Fruit fly (Drosophila melanogaster) whole organism, embryonic: ENCODE data around the gene Atx-1.

Experiments
- Aef1 ChIP-seq: fragments of 200-800 bp; sonication (Bioruptor generic); IDR thresholded peaks from 3 replicates; pipeline ENCODE4 v1.3.6; 2022; ENCODE audit warnings: missing biosample characterization, missing genetic modification characterization
- CG10267 ChIP-seq: fragments of 200-800 bp; sonication (Bioruptor generic); optimal IDR thresholded peaks from 2 replicates; lab custom pipeline; 2018; ENCODE audit warnings: missing biosample characterization, mild to moderate bottlenecking, missing genetic modification characterization, moderate library complexity
- CG10431 ChIP-seq: fragments of 200-800 bp; sonication (Bioruptor generic); optimal IDR thresholded peaks from 3 replicates; lab custom pipeline; 2018; ENCODE audit warnings: missing biosample characterization, mild to moderate bottlenecking, missing genetic modification characterization
- CG11695 ChIP-seq: fragments of 200-800 bp; sonication (Bioruptor generic); IDR thresholded peaks from 3 replicates; pipeline ENCODE4 v1.3.6; 2022; ENCODE audit warnings: missing biosample characterization, missing genetic modification characterization
- CG12236 ChIP-seq: fragments of 200-800 bp; sonication (Bioruptor generic); optimal IDR thresholded peaks from 2 replicates; lab custom pipeline; 2016; ENCODE audit warnings: missing biosample characterization, missing genetic modification characterization
- CG13894 ChIP-seq: fragments of 200-800 bp; sonication (Bioruptor generic); optimal IDR thresholded peaks from 3 replicates; lab custom pipeline; 2018; ENCODE audit warnings: missing biosample characterization, mild to moderate bottlenecking, missing genetic modification characterization, moderate library complexity
- CG14667 ChIP-seq: fragments of 200-800 bp; sonication (Bioruptor generic); IDR thresholded peaks from 2 replicates; pipeline ENCODE4 v1.3.6; 2022; ENCODE audit warnings: missing biosample characterization, missing genetic modification characterization
- CG17912 ChIP-seq: fragments of 200-800 bp; sonication (Bioruptor generic); optimal IDR thresholded peaks from 2 replicates; lab custom pipeline; 2018; ENCODE audit warnings: missing biosample characterization, mild to moderate bottlenecking, missing genetic modification characterization
- CG2116 ChIP-seq: fragments of 200-800 bp; sonication (Bioruptor generic); optimal IDR thresholded peaks from 3 replicates; lab custom pipeline; 2018; ENCODE audit warnings: missing biosample characterization, mild to moderate bottlenecking, missing genetic modification characterization
- CG30020 ChIP-seq: fragments of 200-800 bp; optimal IDR thresholded peaks from 2 replicates; lab custom pipeline; 2019; ENCODE audit warnings: missing biosample characterization, mild to moderate bottlenecking, missing genetic modification characterization, moderate library complexity
- CG30431 ChIP-seq: fragments of 200-800 bp; sonication (Bioruptor generic); optimal IDR thresholded peaks from 2 replicates; lab custom pipeline; 2017; ENCODE audit warnings: missing biosample characterization, missing genetic modification characterization
- CG4730 ChIP-seq: fragments of 200-800 bp; sonication (Bioruptor generic); IDR thresholded peaks from 2 replicates; pipeline ENCODE4 v1.3.6; 2022; ENCODE audit warnings: missing biosample characterization, missing genetic modification characterization
- CG5180 ChIP-seq: fragments of 200-800 bp; sonication (Bioruptor generic); optimal IDR thresholded peaks from 3 replicates; lab custom pipeline; 2017; ENCODE audit warnings: missing biosample characterization, missing genetic modification characterization, mild to moderate bottlenecking, moderate library complexity, missing genetic modification reagents
- CG7271 ChIP-seq: fragments of 200-800 bp; sonication (Bioruptor generic); optimal IDR thresholded peaks from 2 replicates; lab custom pipeline; 2018; ENCODE audit warnings: missing biosample characterization, mild to moderate bottlenecking, missing genetic modification characterization, moderate library complexity
- CG7745 ChIP-seq: fragments of 200-800 bp; sonication (Bioruptor generic); optimal IDR thresholded peaks from 2 replicates; lab custom pipeline; 2018; ENCODE audit warnings: missing biosample characterization, mild to moderate bottlenecking, missing genetic modification characterization, moderate library complexity
- CTCF ChIP-seq: fragments of 200-800 bp; sonication (Bioruptor generic); optimal IDR thresholded peaks from 2 replicates; lab custom pipeline; 2017; ENCODE audit warnings: missing biosample characterization, mild to moderate bottlenecking, missing genetic modification characterization, moderate library complexity
- Chrac-16 ChIP-seq: fragments of 200-800 bp; sonication (Bioruptor generic); optimal IDR thresholded peaks from 3 replicates; lab custom pipeline; 2016; ENCODE audit warnings: missing biosample characterization, missing genetic modification characterization
- D ChIP-seq, 2 experiments: fragments of 200-800 bp in 1 of 2; fragments of >200 bp in 1 of 2; sonication (Bioruptor generic) in 1 of 2; optimal IDR thresholded peaks; 2 replicates in 1 of 2; 3 replicates in 1 of 2; lab custom pipeline; 2017; ENCODE audit warnings: mild to moderate bottlenecking in 1 of 2, missing biosample characterization in 1 of 2, missing genetic modification characterization in 1 of 2, missing genetic modification reagents in 1 of 2
- Dbx ChIP-seq: fragments of 200-800 bp; sonication (Bioruptor generic); IDR thresholded peaks from 3 replicates; pipeline ENCODE4 v1.3.6; 2022; ENCODE audit warnings: missing biosample characterization, missing genetic modification characterization
- Doc3 ChIP-seq: fragments of 200-800 bp; sonication (Bioruptor generic); IDR thresholded peaks from 3 replicates; pipeline ENCODE4 v1.3.6; 2022; ENCODE audit warnings: missing biosample characterization, missing genetic modification characterization; ENCODE audit not compliant: partially characterized antibody
- Dref ChIP-seq: fragments of 200-800 bp; sonication (Bioruptor generic); IDR thresholded peaks from 2 replicates; pipeline ENCODE4 v1.3.6; 2022; ENCODE audit warnings: missing biosample characterization, missing genetic modification characterization
- Ets97D ChIP-seq: fragments of 200-800 bp; sonication (Bioruptor generic); optimal IDR thresholded peaks from 3 replicates; lab custom pipeline; 2016; ENCODE audit warnings: missing biosample characterization, missing genetic modification characterization
- Gug ChIP-seq: fragments of 200-800 bp; sonication (Bioruptor generic); IDR thresholded peaks from 4 replicates; pipeline ENCODE4 v1.3.6; 2022; ENCODE audit warnings: missing biosample characterization, missing genetic modification characterization
- H2.0 ChIP-seq: fragments of 200-800 bp; sonication (Bioruptor generic); IDR thresholded peaks from 2 replicates; pipeline ENCODE4 v1.3.6; 2022; ENCODE audit warnings: missing biosample characterization, missing genetic modification characterization
- Hey ChIP-seq: fragments of 200-800 bp; sonication (Bioruptor generic); optimal IDR thresholded peaks from 3 replicates; lab custom pipeline; 2018; ENCODE audit warnings: missing biosample characterization, mild to moderate bottlenecking, missing genetic modification characterization
- Hr39 ChIP-seq: fragments of >200 bp; optimal IDR thresholded peaks from 2 replicates; lab custom pipeline; 2017
- Hr51 ChIP-seq, 2 experiments: fragments of 200-800 bp; sonication (Bioruptor generic); optimal IDR thresholded peaks; 2 replicates in 1 of 2; 3 replicates in 1 of 2; lab custom pipeline; 2016 to 2018; ENCODE audit warnings: missing biosample characterization in 2 of 2, missing genetic modification characterization in 2 of 2, mild to moderate bottlenecking in 1 of 2, moderate library complexity in 1 of 2
- Lim3 ChIP-seq: fragments of 200-800 bp; sonication (Bioruptor generic); IDR thresholded peaks from 2 replicates; pipeline ENCODE4 v1.3.6; 2022; ENCODE audit warnings: missing biosample characterization, missing genetic modification characterization
- MBD-R2 ChIP-seq: fragments of 200-800 bp; sonication (Bioruptor generic); IDR thresholded peaks from 2 replicates; pipeline ENCODE4 v1.3.6; 2022; ENCODE audit warnings: missing biosample characterization, missing genetic modification characterization
- NfI ChIP-seq: fragments of 200-800 bp; sonication (Bioruptor generic); optimal IDR thresholded peaks from 3 replicates; lab custom pipeline; 2018; ENCODE audit warnings: missing biosample characterization, mild to moderate bottlenecking, missing genetic modification characterization, moderate library complexity
- ara ChIP-seq: fragments of 200-800 bp; sonication (Bioruptor generic); IDR thresholded peaks from 2 replicates; pipeline ENCODE4 v1.3.6; 2022; ENCODE audit warnings: missing biosample characterization, missing genetic modification characterization
- chm ChIP-seq: fragments of 200-800 bp; sonication (Bioruptor generic); IDR thresholded peaks from 2 replicates; pipeline ENCODE4 v1.3.6; 2022; ENCODE audit warnings: missing biosample characterization, missing genetic modification characterization
- croc ChIP-seq: fragments of 200-800 bp; sonication (Bioruptor generic); conservative IDR thresholded peaks from 3 replicates; pipeline ENCODE4 v1.3.6; 2022; ENCODE audit warnings: missing biosample characterization, missing genetic modification characterization
- danr ChIP-seq: fragments of 200-800 bp; sonication (Bioruptor generic); IDR thresholded peaks from 2 replicates; pipeline ENCODE4 v1.3.6; 2022; ENCODE audit warnings: missing biosample characterization, missing genetic modification characterization
- eyg ChIP-seq: fragments of 200-800 bp; sonication (Bioruptor generic); optimal IDR thresholded peaks from 3 replicates; lab custom pipeline; 2016; ENCODE audit warnings: missing biosample characterization, missing genetic modification characterization
- hth ChIP-seq: fragments of >200 bp; optimal IDR thresholded peaks from 2 replicates; lab custom pipeline; 2017; ENCODE audit warnings: inconsistent platforms
- lab ChIP-seq: fragments of 200-800 bp; sonication (Bioruptor generic); optimal IDR thresholded peaks from 3 replicates; lab custom pipeline; 2017; ENCODE audit warnings: missing biosample characterization, missing genetic modification characterization, mild to moderate bottlenecking, moderate library complexity, missing genetic modification reagents
- lmd ChIP-seq: fragments of 200-800 bp; sonication (Bioruptor generic); IDR thresholded peaks from 2 replicates; pipeline ENCODE4 v1.3.6; 2022; ENCODE audit warnings: missing biosample characterization, missing genetic modification characterization
- lola ChIP-seq, 3 experiments: fragments of >200 bp in 2 of 3; fragments of 200-800 bp in 1 of 3; sonication (Bioruptor generic) in 1 of 3; optimal IDR thresholded peaks; 2 replicates each; lab custom pipeline; 2017 to 2019; ENCODE audit warnings: missing biosample characterization in 3 of 3, missing genetic modification characterization in 3 of 3, mild to moderate bottlenecking in 1 of 3, moderate library complexity in 1 of 3
- mirr ChIP-seq: fragments of 200-800 bp; sonication (Bioruptor generic); optimal IDR thresholded peaks from 3 replicates; lab custom pipeline; 2018; ENCODE audit warnings: missing biosample characterization, mild to moderate bottlenecking, missing genetic modification characterization
- odd ChIP-seq: fragments of 200-800 bp; sonication (Bioruptor generic); optimal IDR thresholded peaks from 2 replicates; lab custom pipeline; 2017; ENCODE audit warnings: missing biosample characterization, mild to moderate bottlenecking, missing genetic modification characterization
- pan ChIP-seq, 4 experiments: fragments of >200 bp in 3 of 4; fragments of 200-800 bp in 1 of 4; sonication (Bioruptor generic) in 1 of 4; optimal IDR thresholded peaks in 3 of 4; IDR thresholded peaks in 1 of 4; 2 replicates each; pipeline versions ENCODE4 v1.3.6 to Lab custom; 2017 to 2022; ENCODE audit warnings: missing biosample characterization in 2 of 4, missing genetic modification characterization in 2 of 4, mixed read lengths in 1 of 4
- pita ChIP-seq: fragments of 200-800 bp; sonication (Bioruptor generic); optimal IDR thresholded peaks from 2 replicates; lab custom pipeline; 2017; ENCODE audit warnings: missing biosample characterization, mild to moderate bottlenecking, missing genetic modification characterization
- prd ChIP-seq, 3 experiments: fragments of >200 bp in 2 of 3; fragments of 200-800 bp in 1 of 3; sonication (Bioruptor generic) in 1 of 3; optimal IDR thresholded peaks in 2 of 3; IDR thresholded peaks in 1 of 3; 2 replicates in 2 of 3; 3 replicates in 1 of 3; pipeline versions ENCODE4 v1.3.6 to Lab custom; 2017 to 2022; ENCODE audit warnings: missing biosample characterization in 1 of 3, missing genetic modification characterization in 1 of 3
- rib ChIP-seq: fragments of 200-800 bp; sonication (Bioruptor generic); IDR thresholded peaks from 2 replicates; pipeline ENCODE4 v1.3.6; 2022; ENCODE audit warnings: missing biosample characterization, missing genetic modification characterization
- sd ChIP-seq: fragments of 200-800 bp; sonication (Bioruptor generic); optimal IDR thresholded peaks from 3 replicates; lab custom pipeline; 2018; ENCODE audit warnings: missing biosample characterization, mild to moderate bottlenecking, missing genetic modification characterization, moderate library complexity
- trem ChIP-seq: fragments of 200-800 bp; optimal IDR thresholded peaks from 3 replicates; lab custom pipeline; 2019; ENCODE audit warnings: missing biosample characterization, mild to moderate bottlenecking, missing genetic modification characterization, moderate library complexity
- trh ChIP-seq: fragments of 200-800 bp; sonication (Bioruptor generic); optimal IDR thresholded peaks from 2 replicates; lab custom pipeline; 2016; ENCODE audit warnings: missing biosample characterization, missing genetic modification characterization

Atx-1 gene

dm6 chrX:6856332-6856995, 33.5 kb downstream of the Atx-1 start (continued):
- TF ChIP-seq prd (optimal IDR thresholded peaks at IDR 0.05; lab: Kevin White, UChicago) (no peak), prd (GFP tag; IDR thresholded peaks at IDR 0.05; lab: Robert Waterston, UW) (peak; percentile 73), CG10267 (peak; percentile 59), Chrac-16 (GFP tag; lab: Kevin White, UChicago) (peak; percentile 48), CG10431 (GFP tag; lab: Kevin White, UChicago) (no peak), CG30431 (peak; percentile 46), lab (GFP tag; lab: Kevin White, UChicago) (peak; percentile 82), CG30020 (peak; percentile 4), danr (no peak), Hr39 (lab: Kevin White, UChicago) (no peak), CG2116 (GFP tag; lab: Kevin White, UChicago) (peak; percentile 7), Dbx (GFP tag; lab: Robert Waterston, UW) (peak; percentile 49; the same call in 1 of the 3 replicates), CG14667 (GFP tag; lab: Robert Waterston, UW) (peak; percentile 61), CTCF (GFP tag; lab: Kevin White, UChicago) (no peak), eyg (GFP tag; lab: Kevin White, UChicago) (no peak), trh (peak; percentile 8), Doc3 (GFP tag; lab: Robert Waterston, UW) (no peak), lmd (GFP tag; lab: Robert Waterston, UW) (peak; percentile 81), trem (tag; lab: Kevin White, UChicago) (peak; percentile 38), CG11695 (peak; percentile 79), lola (GFP tag; optimal IDR thresholded peaks at IDR 0.05; lab: Kevin White, UChicago) (peak in 2 of 3 experiments; percentile 1 to 16), CG5180 (GFP tag; lab: Kevin White, UChicago) (peak; percentile 16), croc (GFP tag; lab: Robert Waterston, UW) (peak; percentile 22; the same call in 1 of the 3 replicates), chm (GFP tag; lab: Robert Waterston, UW) (no peak; the same call in 1 of the 2 replicates), H2.0 (GFP tag; lab: Robert Waterston, UW) (peak; percentile 57; the same call in 1 of the 2 replicates), sd (tag; lab: Kevin White, UChicago) (peak; percentile 18), Aef1 (peak; percentile 75), Gug (GFP tag; lab: Robert Waterston, UW) (peak; percentile 26; the same call in 1 of the 4 replicates), mirr (GFP tag; lab: Kevin White, UChicago) (no peak), Ets97D (GFP tag; lab: Kevin White, UChicago) (no peak), CG17912 (GFP tag; lab: Kevin White, UChicago) (no peak), pita (GFP tag; lab: Kevin White, UChicago) (no peak), CG13894 (peak; percentile 6), pan (optimal IDR thresholded peaks at IDR 0.05; lab: Kevin White, UChicago) (no peak), pan (GFP tag; optimal IDR thresholded peaks at IDR 0.05 in 1 of 2, IDR thresholded peaks at IDR 0.05 in 1 of 2) (peak in 1 of 2 experiments; percentile 82), Hey (tag; lab: Kevin White, UChicago) (no peak), CG4730 (GFP tag; lab: Robert Waterston, UW) (peak; percentile 69), NfI (peak; percentile 71), rib (GFP tag; lab: Robert Waterston, UW) (0 out of 2 replicates have a peak, but pooled peaks have one; percentile 17), ara (GFP tag; lab: Robert Waterston, UW) (peak; percentile 61; the same call in 1 of the 2 replicates), Lim3 (GFP tag; lab: Robert Waterston, UW) (0 out of 2 replicates have a peak, but pooled peaks have one; percentile 9), CG12236 (GFP tag; lab: Kevin White, UChicago) (no peak), Dref (no peak), hth (lab: Kevin White, UChicago) (no peak), MBD-R2 (GFP tag; lab: Robert Waterston, UW) (peak; percentile 41; the same call in 1 of the 2 replicates), Hr51 (GFP tag; optimal IDR thresholded peaks at IDR 0.05; lab: Kevin White, UChicago) (peak in 1 of 2 experiments; percentile 81), odd (GFP tag; lab: Kevin White, UChicago) (peak; percentile 18), D (optimal IDR thresholded peaks at IDR 0.05; lab: Kevin White, UChicago) (no peak), D (GFP tag; optimal IDR thresholded peaks at IDR 0.05; lab: Kevin White, UChicago) (peak; percentile 47), CG7271 (tag; lab: Kevin White, UChicago) (no peak), CG7745 (tag; lab: Kevin White, UChicago) (no peak)
